Fruit fly (Drosophila melanogaster): ENCODE data around the gene mtSSB.

mtSSB gene

dm6 chr3R:16157564-16158242, 47.3 kb downstream of the mtSSB start (continued):
- TF ChIP-seq bbx (GFP tag; IDR thresholded peaks at IDR 0.05; ENCODE audit: partially characterized antibody) = peak; percentile 49; the same call in 1 of the 2 replicates
- 0 out of 2 replicates have a peak, but pooled peaks have one; percentile 10 for TF ChIP-seq Ada2b (GFP tag; IDR thresholded peaks at IDR 0.05)
- TF ChIP-seq Bdp1 (GFP tag; optimal IDR thresholded peaks at IDR 0.05) = no peak
- no peak for TF ChIP-seq gsb (GFP tag; IDR thresholded peaks at IDR 0.05)
- peak; percentile 39 for TF ChIP-seq lmd (GFP tag; IDR thresholded peaks at IDR 0.05)
- TF ChIP-seq CG6689 (GFP tag; IDR thresholded peaks at IDR 0.05) = no peak
- no peak for TF ChIP-seq klu (GFP tag; IDR thresholded peaks at IDR 0.05)
- TF ChIP-seq CG6813 (GFP tag; optimal IDR thresholded peaks at IDR 0.05) = no peak
- TF ChIP-seq CG5245 (GFP tag; optimal IDR thresholded peaks at IDR 0.05) = no peak
- TF ChIP-seq CG32772 (GFP tag; IDR thresholded peaks at IDR 0.05) = no peak
- TF ChIP-seq fd3F (GFP tag; optimal IDR thresholded peaks at IDR 0.05) = peak; percentile 30
- TF ChIP-seq pb (GFP tag; optimal IDR thresholded peaks at IDR 0.05) = peak; percentile 10
- no peak for TF ChIP-seq trh (GFP tag; optimal IDR thresholded peaks at IDR 0.05)
- TF ChIP-seq Asciz (GFP tag; optimal IDR thresholded peaks at IDR 0.05) = peak; percentile 37
- no peak for TF ChIP-seq dimm (GFP tag; IDR thresholded peaks at IDR 0.05)
- TF ChIP-seq fd102C (GFP tag; optimal IDR thresholded peaks at IDR 0.05) = no peak
- TF ChIP-seq btn (GFP tag; optimal IDR thresholded peaks at IDR 0.05) = no peak
- TF ChIP-seq Dbx (GFP tag; IDR thresholded peaks at IDR 0.05) = peak; percentile 63; the same call in 2 of the 3 replicates
- peak; percentile 16 for TF ChIP-seq CG10267 (tag; optimal IDR thresholded peaks at IDR 0.05)
- TF ChIP-seq lov (optimal IDR thresholded peaks at IDR 0.05) = no peak
- peak; percentile 59; the same call in 1 of the 3 replicates for TF ChIP-seq lov (GFP tag; IDR thresholded peaks at IDR 0.05)
- TF ChIP-seq lbe (GFP tag; optimal IDR thresholded peaks at IDR 0.05) = no peak
- TF ChIP-seq stc (GFP tag; IDR thresholded peaks at IDR 0.05) = peak; percentile 57
- peak; percentile 84 for TF ChIP-seq sr (GFP tag; IDR thresholded peaks at IDR 0.05)
- no peak for TF ChIP-seq slou (GFP tag; optimal IDR thresholded peaks at IDR 0.05)
- TF ChIP-seq hkb (optimal IDR thresholded peaks at IDR 0.05) = no peak
- TF ChIP-seq hkb (GFP tag; IDR thresholded peaks at IDR 0.05) = no peak; the same call in 1 of the 2 replicates
- TF ChIP-seq CG13624 (GFP tag; optimal IDR thresholded peaks at IDR 0.05) = no peak
- TF ChIP-seq ham (GFP tag; IDR thresholded peaks at IDR 0.05) = no peak
- no peak for TF ChIP-seq Lhr (GFP tag; optimal IDR thresholded peaks at IDR 0.05)
- TF ChIP-seq her (GFP tag; optimal IDR thresholded peaks at IDR 0.05) = peak; percentile 40
- no peak for TF ChIP-seq sc (optimal IDR thresholded peaks at IDR 0.05)
- TF ChIP-seq sc (GFP tag; optimal IDR thresholded peaks at IDR 0.05) = no peak
- no peak for TF ChIP-seq CG7357 (GFP tag; IDR thresholded peaks at IDR 0.05)
- peak; percentile 39; the same call in 1 of the 2 replicates for TF ChIP-seq ssp (GFP tag; IDR thresholded peaks at IDR 0.05)
- TF ChIP-seq CG8089 (GFP tag; optimal IDR thresholded peaks at IDR 0.05) = no peak
- TF ChIP-seq aop (GFP tag; IDR thresholded peaks at IDR 0.05) = no peak
- no peak for TF ChIP-seq wek (GFP tag; optimal IDR thresholded peaks at IDR 0.05)
- TF ChIP-seq ind (GFP tag; optimal IDR thresholded peaks at IDR 0.05) = peak; percentile 22
- TF ChIP-seq tin (GFP tag; optimal IDR thresholded peaks at IDR 0.05) = no peak
- TF ChIP-seq Fer2 (tag; optimal IDR thresholded peaks at IDR 0.05) = no peak
- TF ChIP-seq unc-4 (GFP tag; IDR thresholded peaks at IDR 0.05; ENCODE audit: partially characterized antibody) = 0 out of 2 replicates have a peak, but pooled peaks have one; percentile 33
- peak; percentile 63 for TF ChIP-seq CG7839 (tag; optimal IDR thresholded peaks at IDR 0.05)
- no peak for TF ChIP-seq fd64A (GFP tag; optimal IDR thresholded peaks at IDR 0.05)
- TF ChIP-seq CG8765 (GFP tag; IDR thresholded peaks at IDR 0.05) = no peak
- TF ChIP-seq nerfin-2 (GFP tag; IDR thresholded peaks at IDR 0.05; ENCODE audit: partially characterized antibody) = no peak
- TF ChIP-seq CG3838 (GFP tag; optimal IDR thresholded peaks at IDR 0.05) = no peak
- peak; percentile 37; the same call in 1 of the 2 replicates for TF ChIP-seq amos (GFP tag; IDR thresholded peaks at IDR 0.05; ENCODE audit: partially characterized antibody)
- no peak for TF ChIP-seq CG15601 (tag; optimal IDR thresholded peaks at IDR 0.05)
- TF ChIP-seq pros (GFP tag; optimal IDR thresholded peaks at IDR 0.05) = no peak
- TF ChIP-seq CG34376 (GFP tag; optimal IDR thresholded peaks at IDR 0.05) = peak; percentile 47

All from whole organism, embryonic.